Worm (Caenorhabditis elegans) whole organism, early embryonic: ENCODE data around the gene fbxb-61.

Source experiments
- aly-1 ChIP-seq: sonication (generic microtip); optimal IDR thresholded peaks from 2 replicates; lab custom pipeline; 2016; ENCODE audit warnings: missing genetic modification characterization, missing compliant biosample characterization
- ama-1 ChIP-seq: fragments of 150-350 bp; optimal IDR thresholded peaks from 2 replicates; lab custom pipeline; 2014
- hmbx-1 ChIP-seq: sonication (generic microtip); optimal IDR thresholded peaks from 2 replicates; lab custom pipeline; 2016; ENCODE audit warnings: mild to moderate bottlenecking, missing genetic modification characterization, missing compliant biosample characterization
- tbx-11 ChIP-seq: fragments of 200-800 bp; sonication (Bioruptor generic); IDR thresholded peaks from 2 replicates; pipeline ENCODE4 v1.3.6; 2022; ENCODE audit warnings: missing genetic modification characterization, missing compliant biosample characterization

DNA sequence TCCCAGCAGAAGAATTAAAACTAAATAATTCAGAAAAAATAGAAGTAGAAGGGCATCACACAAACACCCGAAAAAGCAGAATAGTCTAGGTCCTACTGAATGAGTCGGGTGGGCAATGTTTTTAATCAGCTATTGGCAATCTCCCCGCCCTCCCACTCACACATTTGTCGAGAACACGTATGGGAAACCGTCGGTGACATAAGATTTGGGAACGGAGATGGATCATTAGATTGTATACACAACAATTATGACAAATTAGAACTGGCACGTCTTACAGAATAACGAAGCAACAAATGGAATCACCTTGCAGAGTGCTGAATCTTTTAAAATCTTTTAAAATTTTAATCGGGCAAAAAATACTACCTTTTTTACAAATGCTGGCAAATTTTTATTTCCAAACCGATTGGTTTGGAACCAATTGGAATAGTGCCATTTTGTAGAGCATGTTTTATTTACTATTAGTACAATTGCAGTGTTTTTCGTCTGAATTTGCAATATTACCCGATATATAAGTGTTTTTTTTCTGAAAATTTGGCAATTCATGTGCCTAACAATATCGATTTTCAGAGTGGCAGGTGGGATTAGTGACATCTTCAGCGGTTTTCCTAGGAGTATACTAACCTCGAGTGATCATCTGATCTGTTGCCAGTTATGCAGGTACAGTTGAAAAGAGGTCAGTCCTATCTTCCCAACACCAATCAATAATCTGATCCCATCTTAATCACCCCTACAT, 15.7 kb upstream of the fbxb-61 start, which contains the start of the genes F55C9.3 and fbxb-57:
- TF ChIP-seq aly-1 (tag; lab: Kevin White, UChicago) (no peak), ama-1 (lab: Kevin White, UChicago) (no peak), hmbx-1 (no peak), tbx-11 (GFP tag; lab: Robert Waterston, UW) (no peak)
